Fruit fly (Drosophila melanogaster): ENCODE results near the gene RpL37A.

RpL37A gene

DNA sequence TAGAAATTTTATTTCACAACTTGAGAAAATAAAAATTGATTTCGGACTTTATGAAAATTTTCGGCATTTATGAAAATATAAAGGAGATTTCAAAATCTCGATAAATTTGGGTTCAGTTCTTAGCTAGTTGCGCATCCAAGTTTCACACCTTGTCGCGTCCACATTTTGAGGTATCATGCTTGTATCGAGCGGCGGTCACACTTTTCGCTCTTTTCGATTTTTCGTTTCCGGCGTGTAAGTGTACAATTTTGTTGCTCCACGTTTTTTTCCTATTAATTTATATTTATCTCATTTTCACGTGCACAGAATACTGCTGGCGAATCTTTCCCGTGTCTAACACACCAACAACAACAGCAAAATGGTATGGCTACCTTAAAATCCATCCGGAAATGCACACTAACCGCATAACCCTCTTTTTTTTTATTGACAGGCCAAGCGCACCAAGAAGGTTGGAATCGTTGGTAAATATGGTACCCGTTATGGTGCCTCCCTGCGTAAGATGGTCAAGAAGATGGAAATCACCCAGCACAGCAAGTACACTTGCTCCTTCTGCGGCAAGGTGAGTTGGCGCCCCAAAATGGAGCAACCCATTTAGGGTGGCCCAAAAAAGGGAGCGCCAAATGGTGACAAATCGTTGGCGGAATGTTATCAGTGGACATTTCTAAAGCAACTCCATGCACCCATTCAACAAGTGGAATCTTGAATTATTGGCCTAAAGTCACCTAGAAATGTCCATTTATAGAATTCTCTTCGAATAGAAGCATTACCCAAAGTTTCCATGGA, at the start of gene RpL37A (continued):
- TF ChIP-seq Hr38 (GFP tag; optimal IDR thresholded peaks at IDR 0.05), result no peak
- TF ChIP-seq acj6 (GFP tag; optimal IDR thresholded peaks at IDR 0.05), result peak; percentile 53
- peak; percentile 71 for TF ChIP-seq cyc (GFP tag; optimal IDR thresholded peaks at IDR 0.05)
- peak; percentile 68 for TF ChIP-seq Met (GFP tag; optimal IDR thresholded peaks at IDR 0.05)
- TF ChIP-seq Smox (GFP tag; optimal IDR thresholded peaks at IDR 0.05), result no peak
- TF ChIP-seq Ets96B (tag; optimal IDR thresholded peaks at IDR 0.05), result no peak
- TF ChIP-seq fkh (GFP tag; optimal IDR thresholded peaks at IDR 0.05), result peak; percentile 71
- TF ChIP-seq CG15336 (GFP tag; IDR thresholded peaks at IDR 0.05), result no peak
- no peak for TF ChIP-seq CG6276 (GFP tag; optimal IDR thresholded peaks at IDR 0.05)
- TF ChIP-seq CG4318 (GFP tag; optimal IDR thresholded peaks at IDR 0.05), result no peak

DNA sequence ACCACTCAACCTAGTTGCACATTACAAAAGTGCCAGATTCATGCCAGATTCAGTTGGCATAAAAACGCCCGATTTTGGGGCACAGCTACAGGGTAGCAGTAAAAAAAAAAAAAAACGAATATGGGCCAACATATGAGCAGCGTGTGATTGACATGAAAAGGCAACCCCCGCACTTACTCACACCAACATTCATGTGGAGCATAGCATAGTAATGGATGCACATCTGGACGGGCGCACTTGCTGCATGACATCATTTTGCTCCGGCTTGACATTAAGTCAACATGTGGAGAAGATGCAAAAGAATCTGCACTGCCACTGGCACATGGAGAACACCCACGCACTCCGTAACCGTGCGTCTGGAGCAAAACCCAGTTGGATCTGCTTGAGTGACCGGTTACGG, 48.2 kb upstream of the RpL37A start:
- TF ChIP-seq CG6808 (GFP tag; optimal IDR thresholded peaks at IDR 0.05) (no peak), CG6792 (GFP tag; optimal IDR thresholded peaks at IDR 0.05) (no peak), CG6163 (GFP tag; IDR thresholded peaks at IDR 0.05) (no peak), svp (GFP tag) (peak; percentile 22)

DNA sequence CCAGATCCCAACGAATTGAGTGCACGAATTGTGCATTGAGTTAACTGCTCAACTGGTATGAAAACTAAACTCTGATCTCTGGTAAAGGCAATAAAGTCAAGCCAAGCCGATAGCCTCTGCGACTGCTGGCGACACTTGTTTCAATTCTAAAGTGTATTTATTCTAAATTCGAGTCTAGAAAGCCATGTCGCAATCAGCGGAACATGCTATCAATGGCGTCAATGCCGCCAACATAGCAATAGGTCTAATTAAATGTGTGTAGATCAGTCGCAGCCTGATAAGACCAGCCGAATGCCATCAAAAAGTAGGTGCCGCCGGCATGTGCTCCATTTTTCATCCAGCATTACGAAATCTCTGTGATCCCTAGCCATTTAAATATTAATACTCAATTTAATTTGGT, 45.2 kb upstream of the RpL37A start:
- TF ChIP-seq CG4318 (GFP tag; optimal IDR thresholded peaks at IDR 0.05), result no peak
- no peak for TF ChIP-seq salr (GFP tag; optimal IDR thresholded peaks at IDR 0.05)
- no peak for TF ChIP-seq acj6 (GFP tag; optimal IDR thresholded peaks at IDR 0.05)
- TF ChIP-seq Blimp-1 (GFP tag; optimal IDR thresholded peaks at IDR 0.05), result no peak
- TF ChIP-seq Sox15 (GFP tag; optimal IDR thresholded peaks at IDR 0.05), result no peak
- TF ChIP-seq Hr38 (GFP tag; optimal IDR thresholded peaks at IDR 0.05), result no peak
- no peak for TF ChIP-seq CG11902 (GFP tag; optimal IDR thresholded peaks at IDR 0.05)
- no peak for TF ChIP-seq CG11294 (GFP tag; IDR thresholded peaks at IDR 0.05)
- no peak for TF ChIP-seq achi (GFP tag; optimal IDR thresholded peaks at IDR 0.05)
- no peak for TF ChIP-seq dsx (GFP tag; optimal IDR thresholded peaks at IDR 0.05; ENCODE audit: poor library complexity, severe bottlenecking)
- TF ChIP-seq fd59A (GFP tag; optimal IDR thresholded peaks at IDR 0.05), result no peak
- TF ChIP-seq CG32006 (GFP tag; optimal IDR thresholded peaks at IDR 0.05), result no peak
- TF ChIP-seq CG34406 (GFP tag; optimal IDR thresholded peaks at IDR 0.05), result no peak
- TF ChIP-seq CG3919 (GFP tag; optimal IDR thresholded peaks at IDR 0.05), result no peak
- no peak for TF ChIP-seq CG6792 (GFP tag; optimal IDR thresholded peaks at IDR 0.05)
- no peak for TF ChIP-seq CG6163 (GFP tag; IDR thresholded peaks at IDR 0.05)
- TF ChIP-seq CG8119 (GFP tag; IDR thresholded peaks at IDR 0.05), result no peak

DNA sequence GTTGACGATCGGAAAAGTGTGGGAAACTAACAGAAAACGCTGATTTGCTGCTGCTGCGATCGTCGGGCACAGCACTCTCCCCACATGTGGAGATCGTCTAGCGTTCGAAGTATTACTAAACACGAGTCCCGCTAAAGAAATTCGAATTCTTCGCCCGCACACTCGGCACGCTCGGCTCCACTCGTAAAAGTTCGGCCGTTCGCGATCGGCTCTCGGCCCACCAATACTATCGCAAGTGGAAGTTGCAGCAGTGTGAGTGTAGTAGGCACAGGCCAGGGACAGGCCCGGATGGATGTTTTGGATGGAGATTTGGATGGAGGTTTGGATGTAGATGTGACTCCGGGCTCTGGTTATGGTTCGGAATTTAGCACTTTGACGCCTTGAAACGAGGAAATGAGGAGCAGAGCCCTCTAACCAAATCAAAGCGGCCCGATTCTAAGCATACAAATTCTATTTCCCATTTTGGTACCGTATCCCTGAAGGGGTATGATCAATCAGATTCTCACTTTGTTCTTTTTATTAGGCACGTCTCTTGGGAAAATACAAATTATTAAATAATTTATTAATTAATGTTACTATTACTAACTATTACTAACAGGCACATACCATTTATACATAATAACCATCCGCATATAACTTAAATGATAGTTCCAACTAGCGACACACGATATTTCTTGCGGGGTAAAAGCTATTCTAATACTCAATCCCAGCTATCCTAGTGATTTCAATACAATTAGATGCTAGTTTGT, 43.3 kb upstream of the RpL37A start:
- TF ChIP-seq CG3919 (GFP tag; optimal IDR thresholded peaks at IDR 0.05) (no peak), svp (GFP tag) (peak; percentile 39)

DNA sequence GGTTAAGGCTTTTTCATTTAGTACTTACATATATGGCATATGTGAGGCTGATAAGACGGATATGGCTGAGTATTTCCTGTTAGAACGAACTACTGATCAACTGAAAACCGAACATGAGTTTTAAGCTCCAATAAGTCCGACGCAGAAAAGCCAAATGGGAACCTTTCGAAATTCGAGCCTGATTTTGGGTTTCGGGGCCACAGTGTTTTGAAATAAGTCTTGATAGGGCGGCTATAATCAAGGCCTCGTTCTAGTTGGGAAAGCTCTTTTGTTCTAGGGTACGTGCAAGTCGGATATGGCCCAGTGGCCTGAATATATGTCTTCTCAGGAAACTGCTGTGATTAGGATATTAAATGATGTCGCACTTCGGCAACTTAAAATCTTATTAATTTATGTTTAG, 42.7 kb upstream of the RpL37A start, which contains the start of gene vkg:
Gene vkg, minus strand, starts transcription at position 101 of the 400 bp plus-strand sequence.
- no peak for TF ChIP-seq CG8319 (GFP tag; optimal IDR thresholded peaks at IDR 0.05)
- no peak for TF ChIP-seq CG15336 (GFP tag; IDR thresholded peaks at IDR 0.05)

DNA sequence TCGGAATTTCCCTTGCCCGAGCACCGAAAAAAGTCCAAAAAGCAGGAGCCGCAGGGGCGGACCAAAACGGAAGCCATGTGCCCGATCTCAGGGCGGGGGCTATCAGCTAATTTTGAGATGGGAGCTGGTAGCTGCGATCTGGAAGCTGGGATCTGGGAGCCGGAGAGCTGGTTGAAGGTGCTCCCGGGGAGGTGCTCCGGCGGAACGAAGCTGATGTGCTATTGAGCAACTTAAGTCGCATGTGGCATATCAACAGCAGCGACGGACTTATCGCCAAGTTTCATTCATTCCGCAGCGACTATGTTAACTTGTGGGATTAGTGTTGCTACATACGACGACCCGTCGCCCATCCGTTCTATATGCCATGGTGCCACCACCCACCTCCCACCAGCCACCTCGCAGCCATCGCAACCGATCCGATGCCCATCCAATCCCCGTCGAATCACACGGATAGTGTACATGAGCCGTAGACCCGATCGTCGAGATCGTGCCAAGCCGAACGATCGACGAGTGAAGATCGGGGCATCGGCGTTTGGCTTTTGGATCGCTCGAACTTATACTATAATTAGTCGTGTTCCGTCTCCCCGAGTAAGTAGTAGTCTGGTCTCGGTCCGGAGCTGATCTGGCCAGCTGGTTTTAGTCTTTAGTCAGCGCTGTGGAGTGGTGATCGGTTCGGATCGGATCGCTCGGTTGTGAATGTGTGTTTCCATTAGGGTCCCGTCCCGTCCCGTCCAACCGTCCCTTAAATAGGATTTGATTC, 41.5 kb upstream of the RpL37A start, which contains the start of gene Col4a1:
Gene Col4a1, plus strand, starts transcription at position 561 of the 760 bp plus-strand sequence.
- TF ChIP-seq Eip78C (GFP tag) (peak; percentile 15), CG32006 (GFP tag; optimal IDR thresholded peaks at IDR 0.05) (no peak), svp (GFP tag) (peak; percentile 73), CG11902 (GFP tag; optimal IDR thresholded peaks at IDR 0.05) (no peak), eg (GFP tag; IDR thresholded peaks at IDR 0.05) (0 out of 3 replicates have a peak, but pooled peaks have one; percentile 12), Smox (GFP tag; optimal IDR thresholded peaks at IDR 0.05) (no peak), CG6163 (GFP tag; IDR thresholded peaks at IDR 0.05) (0 out of 3 replicates have a peak, but pooled peaks have one; percentile 22)

All from whole organism, prepupa.